Worm (Caenorhabditis elegans) whole organism, midembryonic: ENCODE data around the gene sqt-2.

ENCODE experiments used
- T22C8.4 ChIP-seq: fragments of 200-800 bp; sonication (Bioruptor generic); IDR thresholded peaks from 2 replicates; pipeline ENCODE4 v1.3.6; 2022; ENCODE audit warnings: missing genetic modification characterization, missing compliant biosample characterization
- cog-1 ChIP-seq: sonication (generic microtip); optimal IDR thresholded peaks from 2 replicates; lab custom pipeline; 2016; ENCODE audit warnings: missing genetic modification characterization, missing compliant biosample characterization
- flt-1 ChIP-seq: fragments of 200-800 bp; sonication (Bioruptor generic); IDR thresholded peaks from 2 replicates; pipeline ENCODE4 v1.3.6; 2022; ENCODE audit warnings: missing genetic modification characterization, missing compliant biosample characterization
- klf-2 ChIP-seq: fragments of 200-800 bp; sonication (Bioruptor generic); conservative IDR thresholded peaks from 2 replicates; pipeline ENCODE4 v1.3.6; 2022; ENCODE audit warnings: missing genetic modification reagents, missing genetic modification characterization, missing compliant biosample characterization
- med-1 ChIP-seq: sonication (generic microtip); optimal IDR thresholded peaks from 2 replicates; lab custom pipeline; 2017; ENCODE audit warnings: missing genetic modification characterization, mild to moderate bottlenecking, missing compliant biosample characterization, antibody characterized with exemption, missing genetic modification reagents; ENCODE audit not compliant: insufficient read depth
- ref-1 ChIP-seq: fragments of 200-800 bp; sonication (Bioruptor generic); conservative IDR thresholded peaks from 2 replicates; pipeline ENCODE4 v1.3.6; 2022; ENCODE audit warnings: missing genetic modification reagents, missing genetic modification characterization, missing compliant biosample characterization
- tab-1 ChIP-seq: fragments of 200-800 bp; sonication (Bioruptor generic); IDR thresholded peaks from 2 replicates; pipeline ENCODE4 v1.3.6; 2022; ENCODE audit warnings: missing genetic modification characterization, missing compliant biosample characterization
- ztf-23 ChIP-seq: fragments of 200-800 bp; sonication (Bioruptor generic); IDR thresholded peaks from 2 replicates; pipeline ENCODE4 v1.3.6; 2022; ENCODE audit warnings: missing genetic modification reagents, missing genetic modification characterization, missing compliant biosample characterization
- ztf-29 ChIP-seq: fragments of 200-800 bp; sonication (Bioruptor generic); IDR thresholded peaks from 2 replicates; pipeline ENCODE4 v1.3.6; 2022; ENCODE audit warnings: missing genetic modification reagents, missing genetic modification characterization, missing compliant biosample characterization

Gene sqt-2

DNA sequence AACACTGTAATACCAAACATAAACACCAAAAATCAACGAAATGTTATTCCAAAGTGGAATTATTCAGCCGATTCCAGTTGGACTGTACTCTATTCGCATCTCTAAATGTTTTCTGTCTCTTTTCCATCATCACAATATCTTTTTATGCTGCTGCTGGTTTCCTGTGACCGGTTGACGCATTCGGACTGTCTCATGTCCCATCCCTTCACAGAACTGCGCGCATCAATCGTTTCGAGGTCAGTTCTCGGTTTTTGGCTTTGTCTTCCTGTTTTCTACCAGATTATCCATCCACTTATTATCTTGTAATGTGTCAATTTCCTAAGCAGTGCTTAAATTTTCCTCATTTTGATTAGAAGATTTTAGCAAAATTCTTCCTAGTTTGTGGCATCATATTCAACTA lies 36.9 kb downstream of the sqt-2 start:
- no peak for TF ChIP-seq ztf-23
- no peak for TF ChIP-seq med-1 (GFP tag; lab: Kevin White, UChicago)
- TF ChIP-seq cog-1, result no peak
- TF ChIP-seq tab-1 (GFP tag; lab: Robert Waterston, UW), result no peak
- TF ChIP-seq ref-1, result no peak
- no peak for TF ChIP-seq T22C8.4 (GFP tag; lab: Robert Waterston, UW)
- TF ChIP-seq klf-2 (GFP tag; lab: Robert Waterston, UW), result no peak
- no peak for TF ChIP-seq ztf-29
- no peak for TF ChIP-seq flt-1 (GFP tag; lab: Robert Waterston, UW)

DNA sequence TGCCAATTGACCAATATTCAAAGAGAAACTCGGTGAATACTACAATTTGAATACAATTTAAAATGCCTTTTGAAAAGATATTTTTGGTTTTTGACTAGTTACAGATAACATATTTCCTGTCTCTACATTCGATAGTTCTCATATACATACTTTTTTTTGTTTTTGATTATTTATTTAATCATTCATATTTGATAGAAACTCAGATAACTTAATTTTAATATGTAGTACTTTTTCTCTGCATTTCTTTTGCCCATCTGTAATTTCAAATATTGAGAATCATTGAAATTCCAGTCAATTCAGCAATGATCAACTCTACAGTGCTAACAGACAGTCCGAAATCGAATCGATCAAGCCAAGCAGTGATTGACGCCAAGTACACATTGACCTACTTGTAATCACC lies 37.9 kb downstream of the sqt-2 start, which contains the start of gene C23H3.2:
C23H3.2 (plus strand) TSS at position 301 of the 400 bp plus-strand sequence.
- TF ChIP-seq ref-1 (no peak), ztf-23 (no peak)

DNA sequence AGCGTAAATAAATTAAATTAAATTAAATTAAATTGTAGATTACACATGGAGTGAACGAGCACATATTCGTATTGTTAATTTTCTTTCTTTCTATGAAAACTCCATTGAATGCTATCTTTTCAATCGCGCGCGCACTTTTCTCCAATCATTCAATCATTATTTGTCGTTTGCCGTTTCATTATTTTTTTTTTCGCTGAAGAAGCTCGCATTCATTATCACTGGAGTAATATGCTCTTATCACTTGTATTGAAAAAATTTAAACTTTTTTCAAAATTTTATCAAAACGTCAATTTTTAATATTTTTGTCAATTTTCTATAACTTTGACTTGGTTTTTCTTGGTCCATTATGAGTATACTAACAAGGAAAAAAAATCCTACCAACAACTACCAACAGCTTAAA lies 42.4 kb downstream of the sqt-2 start:
- TF ChIP-seq med-1 (GFP tag; lab: Kevin White, UChicago) (no peak), klf-2 (GFP tag; lab: Robert Waterston, UW) (no peak), cog-1 (no peak), ztf-29 (no peak), T22C8.4 (GFP tag; lab: Robert Waterston, UW) (no peak), ztf-23 (no peak), ref-1 (no peak)

ce11 chrII:66322-66721 lies 43.2 kb downstream of the sqt-2 start:
- TF ChIP-seq klf-2 (GFP tag; lab: Robert Waterston, UW) (no peak), flt-1 (GFP tag; lab: Robert Waterston, UW) (peak; percentile 62; the same call in 1 of the 2 replicates), ref-1 (no peak), ztf-29 (no peak), cog-1 (peak; percentile 90), T22C8.4 (GFP tag; lab: Robert Waterston, UW) (no peak)

- TF ChIP-seq ztf-23 (no peak), ztf-29 (no peak), klf-2 (GFP tag; lab: Robert Waterston, UW) (no peak), flt-1 (GFP tag; lab: Robert Waterston, UW) (no peak), cog-1 (no peak), tab-1 (GFP tag; lab: Robert Waterston, UW) (no peak)
Observed at ce11 chrII:67663-68062, 44.5 kb downstream of the sqt-2 start.

DNA sequence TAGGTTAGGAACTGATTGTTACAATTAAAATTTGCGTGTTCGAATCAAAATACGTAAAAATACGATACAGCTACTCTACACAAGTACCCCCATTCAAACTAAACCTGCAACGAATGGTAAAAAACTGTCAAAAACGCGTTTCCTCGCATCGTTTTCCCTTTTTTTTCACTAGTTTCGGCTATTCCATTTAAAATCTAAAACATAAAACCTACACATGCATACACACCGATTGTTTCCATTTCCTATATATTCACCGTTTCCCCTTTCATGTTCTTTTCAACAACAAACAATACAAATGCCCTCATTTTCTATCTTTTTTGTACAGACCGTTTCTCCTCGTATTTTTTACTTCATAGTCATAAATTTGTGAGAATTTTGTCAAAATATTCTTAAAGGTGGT lies 45.6 kb downstream of the sqt-2 start:
- TF ChIP-seq T22C8.4 (GFP tag; lab: Robert Waterston, UW) (no peak), ztf-23 (no peak), med-1 (GFP tag; lab: Kevin White, UChicago) (no peak), ztf-29 (no peak), ref-1 (no peak), klf-2 (GFP tag; lab: Robert Waterston, UW) (no peak), cog-1 (no peak), flt-1 (GFP tag; lab: Robert Waterston, UW) (no peak), tab-1 (GFP tag; lab: Robert Waterston, UW) (no peak)

ce11 chrII:69354-69753 lies 46.2 kb downstream of the sqt-2 start, which contains the start of gene egl-26:
TSS of gene egl-26 (plus strand) at chrII:69654.
- TF ChIP-seq T22C8.4 (GFP tag; lab: Robert Waterston, UW), result no peak
- TF ChIP-seq cog-1, result no peak
- TF ChIP-seq tab-1 (GFP tag; lab: Robert Waterston, UW), result no peak
- no peak for TF ChIP-seq ztf-29
- TF ChIP-seq ztf-23, result no peak
- TF ChIP-seq klf-2 (GFP tag; lab: Robert Waterston, UW), result no peak
- no peak for TF ChIP-seq med-1 (GFP tag; lab: Kevin White, UChicago)
- TF ChIP-seq flt-1 (GFP tag; lab: Robert Waterston, UW), result no peak
- no peak for TF ChIP-seq ref-1

DNA sequence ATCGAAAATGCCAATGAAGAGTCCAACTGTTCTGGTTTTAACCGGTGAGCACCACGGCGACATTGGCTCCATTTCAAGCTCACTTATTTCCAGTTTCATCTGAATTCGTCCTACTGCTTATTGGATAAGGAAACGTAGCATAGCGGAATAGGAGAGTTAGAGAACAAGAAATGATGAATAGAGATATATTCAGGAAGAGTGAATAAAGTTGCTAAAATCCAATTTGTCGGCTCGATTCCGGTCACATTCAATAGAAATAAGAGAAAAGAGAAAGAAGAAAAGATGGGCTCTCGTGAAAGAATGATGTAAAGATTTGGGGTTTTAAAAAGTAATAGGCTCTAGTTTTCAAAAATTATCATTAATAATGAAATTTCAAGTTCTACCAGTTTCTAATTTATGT lies 50.2 kb downstream of the sqt-2 start:
- TF ChIP-seq med-1 (GFP tag; lab: Kevin White, UChicago) (no peak), flt-1 (GFP tag; lab: Robert Waterston, UW) (no peak), klf-2 (GFP tag; lab: Robert Waterston, UW) (no peak), ztf-29 (no peak), T22C8.4 (GFP tag; lab: Robert Waterston, UW) (no peak), cog-1 (no peak), ref-1 (no peak), tab-1 (GFP tag; lab: Robert Waterston, UW) (no peak), ztf-23 (no peak)

DNA sequence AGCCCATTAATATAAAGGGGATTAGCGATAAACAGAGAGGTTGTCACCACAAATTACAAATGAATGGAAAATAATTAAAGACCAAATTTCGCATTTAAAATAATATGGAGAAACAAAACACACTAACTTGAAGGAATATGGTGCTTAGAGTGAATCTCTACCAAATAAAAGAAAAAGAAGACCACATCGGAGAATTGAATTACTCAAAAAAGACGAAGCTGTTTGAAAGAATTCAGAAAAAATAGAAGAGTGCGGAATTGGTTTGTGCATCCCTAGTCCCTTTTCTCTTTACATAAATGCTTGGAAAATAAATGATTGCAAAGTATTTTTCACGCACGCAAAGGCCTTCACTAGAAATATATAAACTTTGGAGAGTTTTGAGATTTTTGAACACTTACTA lies 50.8 kb downstream of the sqt-2 start:
- no peak for TF ChIP-seq cog-1
- TF ChIP-seq T22C8.4 (GFP tag; lab: Robert Waterston, UW), result no peak
- no peak for TF ChIP-seq tab-1 (GFP tag; lab: Robert Waterston, UW)
- no peak for TF ChIP-seq ref-1
